Fruit fly (Drosophila melanogaster) whole organism, embryonic: ENCODE data around the gene Jarid2.
A peak's percentile ranks its signal among the peaks of the same experiment; 100 is the strongest.

Source experiments
- Asciz ChIP-seq: fragments of 200-800 bp; sonication (Bioruptor generic); optimal IDR thresholded peaks from 2 replicates; lab custom pipeline; 2017; ENCODE audit warnings: missing biosample characterization, mild to moderate bottlenecking, missing genetic modification characterization, missing genetic modification reagents
- CG11456 ChIP-seq: fragments of 200-800 bp; sonication (Bioruptor generic); IDR thresholded peaks from 3 replicates; pipeline ENCODE4 v1.3.6; 2022; ENCODE audit warnings: missing biosample characterization, missing genetic modification characterization
- CG12071 ChIP-seq: fragments of 200-800 bp; sonication (Bioruptor generic); optimal IDR thresholded peaks from 3 replicates; lab custom pipeline; 2018; ENCODE audit warnings: missing biosample characterization, mild to moderate bottlenecking, missing genetic modification characterization
- CG12236 ChIP-seq: fragments of 200-800 bp; sonication (Bioruptor generic); optimal IDR thresholded peaks from 2 replicates; lab custom pipeline; 2016; ENCODE audit warnings: missing biosample characterization, missing genetic modification characterization
- CG12769 ChIP-seq: fragments of 200-800 bp; sonication (Bioruptor generic); optimal IDR thresholded peaks from 2 replicates; lab custom pipeline; 2019; ENCODE audit warnings: missing biosample characterization, mild to moderate bottlenecking, missing genetic modification characterization, moderate library complexity
- CG13296 ChIP-seq: fragments of 200-800 bp; sonication (Bioruptor generic); optimal IDR thresholded peaks from 3 replicates; lab custom pipeline; 2018; ENCODE audit warnings: missing biosample characterization, mild to moderate bottlenecking, missing genetic modification characterization
- CG15269 ChIP-seq: fragments of 200-800 bp; sonication (Bioruptor generic); optimal IDR thresholded peaks from 2 replicates; lab custom pipeline; 2018; ENCODE audit warnings: missing biosample characterization, mild to moderate bottlenecking, missing genetic modification characterization, moderate library complexity
- CG17361 ChIP-seq: fragments of 200-800 bp; sonication (Bioruptor generic); IDR thresholded peaks from 3 replicates; pipeline ENCODE4 v1.3.6; 2022; ENCODE audit warnings: missing biosample characterization, missing genetic modification characterization
- CG18476 ChIP-seq: fragments of 200-800 bp; sonication (Bioruptor generic); optimal IDR thresholded peaks from 2 replicates; lab custom pipeline; 2016; ENCODE audit warnings: missing biosample characterization, mild to moderate bottlenecking, missing genetic modification characterization
- CG2889 ChIP-seq: fragments of 200-800 bp; sonication (Bioruptor generic); IDR thresholded peaks from 3 replicates; pipeline ENCODE4 v1.3.6; 2022; ENCODE audit warnings: missing biosample characterization, missing genetic modification characterization
- CG30020 ChIP-seq: fragments of 200-800 bp; optimal IDR thresholded peaks from 2 replicates; lab custom pipeline; 2019; ENCODE audit warnings: missing biosample characterization, mild to moderate bottlenecking, missing genetic modification characterization, moderate library complexity
- CG30403 ChIP-seq: fragments of 200-800 bp; sonication (Bioruptor generic); optimal IDR thresholded peaks from 3 replicates; lab custom pipeline; 2016; ENCODE audit warnings: missing biosample characterization, missing genetic modification characterization
- CG30431 ChIP-seq: fragments of 200-800 bp; sonication (Bioruptor generic); optimal IDR thresholded peaks from 2 replicates; lab custom pipeline; 2017; ENCODE audit warnings: missing biosample characterization, missing genetic modification characterization
- CG3163 ChIP-seq: fragments of 200-800 bp; sonication (Bioruptor generic); optimal IDR thresholded peaks from 3 replicates; lab custom pipeline; 2016; ENCODE audit warnings: missing biosample characterization, missing genetic modification characterization
- CG32772 ChIP-seq: fragments of 200-800 bp; sonication (Bioruptor generic); IDR thresholded peaks from 2 replicates; pipeline ENCODE4 v1.3.6; 2022; ENCODE audit warnings: missing biosample characterization, missing genetic modification characterization
- CG3281 ChIP-seq: fragments of 200-800 bp; sonication (Bioruptor generic); optimal IDR thresholded peaks from 3 replicates; lab custom pipeline; 2017; ENCODE audit warnings: missing biosample characterization, mild to moderate bottlenecking, missing genetic modification characterization
- CG43689 ChIP-seq: fragments of 200-800 bp; sonication (Bioruptor generic); IDR thresholded peaks from 2 replicates; pipeline ENCODE4 v1.3.6; 2022; ENCODE audit warnings: missing biosample characterization, missing genetic modification characterization
- CG5180 ChIP-seq: fragments of 200-800 bp; sonication (Bioruptor generic); optimal IDR thresholded peaks from 3 replicates; lab custom pipeline; 2017; ENCODE audit warnings: missing biosample characterization, missing genetic modification characterization, mild to moderate bottlenecking, moderate library complexity, missing genetic modification reagents
- CG6254 ChIP-seq: fragments of 200-800 bp; sonication (Bioruptor generic); optimal IDR thresholded peaks from 3 replicates; lab custom pipeline; 2017; ENCODE audit warnings: mild to moderate bottlenecking, missing biosample characterization, missing genetic modification reagents, missing genetic modification characterization
- CG6683 ChIP-seq: fragments of 200-800 bp; sonication (Bioruptor generic); optimal IDR thresholded peaks from 2 replicates; lab custom pipeline; 2017; ENCODE audit warnings: missing biosample characterization, mild to moderate bottlenecking, missing genetic modification characterization, missing genetic modification reagents
- CG6689 ChIP-seq: fragments of 200-800 bp; sonication (Bioruptor generic); IDR thresholded peaks from 2 replicates; pipeline ENCODE4 v1.3.6; 2022; ENCODE audit warnings: missing biosample characterization, missing genetic modification characterization
- CG8290 ChIP-seq, 3 experiments: fragments of 200-800 bp; sonication (Bioruptor generic); optimal IDR thresholded peaks; 2 replicates each; lab custom pipeline; 2016 to 2019; ENCODE audit warnings: missing biosample characterization in 3 of 3, missing genetic modification characterization in 3 of 3, mild to moderate bottlenecking in 2 of 3, moderate library complexity in 1 of 3
- CG9727 ChIP-seq: fragments of 200-800 bp; sonication (Bioruptor generic); optimal IDR thresholded peaks from 3 replicates; lab custom pipeline; 2017; ENCODE audit warnings: missing biosample characterization, mild to moderate bottlenecking, missing genetic modification characterization
- D ChIP-seq, 2 experiments: fragments of 200-800 bp in 1 of 2; fragments of >200 bp in 1 of 2; sonication (Bioruptor generic) in 1 of 2; optimal IDR thresholded peaks; 2 replicates in 1 of 2; 3 replicates in 1 of 2; lab custom pipeline; 2017; ENCODE audit warnings: mild to moderate bottlenecking in 1 of 2, missing biosample characterization in 1 of 2, missing genetic modification characterization in 1 of 2, missing genetic modification reagents in 1 of 2
- Dek ChIP-seq: fragments of 200-800 bp; sonication (Bioruptor generic); optimal IDR thresholded peaks from 3 replicates; lab custom pipeline; 2019; ENCODE audit warnings: missing biosample characterization, mild to moderate bottlenecking, missing genetic modification characterization, moderate library complexity
- Dip3 ChIP-seq: fragments of 200-800 bp; sonication (Bioruptor generic); optimal IDR thresholded peaks from 3 replicates; lab custom pipeline; 2016; ENCODE audit warnings: missing biosample characterization, missing genetic modification characterization
- Drgx ChIP-seq: fragments of 200-800 bp; sonication (Bioruptor generic); IDR thresholded peaks from 2 replicates; pipeline ENCODE4 v1.3.6; 2022; ENCODE audit warnings: missing biosample characterization, missing genetic modification characterization
- Gsc ChIP-seq: fragments of 200-800 bp; sonication (Bioruptor generic); IDR thresholded peaks from 2 replicates; pipeline ENCODE4 v1.3.6; 2022; ENCODE audit warnings: missing biosample characterization, missing genetic modification characterization
- MESR4 ChIP-seq: fragments of 200-800 bp; sonication (Bioruptor generic); optimal IDR thresholded peaks from 2 replicates; lab custom pipeline; 2018; ENCODE audit warnings: missing biosample characterization, mild to moderate bottlenecking, missing genetic modification characterization, moderate library complexity
- MTF-1 ChIP-seq: fragments of 200-800 bp; sonication (Bioruptor generic); optimal IDR thresholded peaks from 2 replicates; lab custom pipeline; 2018; ENCODE audit warnings: missing biosample characterization, mild to moderate bottlenecking, missing genetic modification characterization, borderline replicate concordance
- Meics ChIP-seq: fragments of 200-800 bp; sonication (Bioruptor generic); optimal IDR thresholded peaks from 2 replicates; lab custom pipeline; 2017; ENCODE audit warnings: missing biosample characterization, mild to moderate bottlenecking, missing genetic modification characterization
- Pdp1 ChIP-seq, 2 experiments: fragments of 200-800 bp; sonication (Bioruptor generic); optimal IDR thresholded peaks; 3 replicates each; lab custom pipeline; 2016; ENCODE audit warnings: missing biosample characterization in 2 of 2, missing genetic modification characterization in 2 of 2, mild to moderate bottlenecking in 1 of 2, moderate library complexity in 1 of 2
- Sry-β ChIP-seq: fragments of 200-800 bp; sonication (Bioruptor generic); optimal IDR thresholded peaks from 2 replicates; lab custom pipeline; 2018; ENCODE audit warnings: missing biosample characterization, mild to moderate bottlenecking, missing genetic modification characterization, moderate library complexity
- Stat92E ChIP-seq, 3 experiments: fragments of >200 bp in 2 of 3; fragments of 200-800 bp in 1 of 3; sonication (Bioruptor generic) in 1 of 3; optimal IDR thresholded peaks; 2 replicates each; lab custom pipeline; 2017 to 2019; ENCODE audit warnings: missing biosample characterization in 3 of 3, missing genetic modification characterization in 3 of 3, mild to moderate bottlenecking in 1 of 3, moderate library complexity in 1 of 3
- ara ChIP-seq: fragments of 200-800 bp; sonication (Bioruptor generic); IDR thresholded peaks from 2 replicates; pipeline ENCODE4 v1.3.6; 2022; ENCODE audit warnings: missing biosample characterization, missing genetic modification characterization
- bowl ChIP-seq: fragments of 200-800 bp; sonication (Bioruptor generic); IDR thresholded peaks from 2 replicates; pipeline ENCODE4 v1.3.6; 2022; ENCODE audit warnings: missing biosample characterization, missing genetic modification characterization
- bsh ChIP-seq, 2 experiments: fragments of 200-800 bp; sonication (Bioruptor generic); optimal IDR thresholded peaks; 2 replicates each; lab custom pipeline; 2017 to 2018; ENCODE audit warnings: mild to moderate bottlenecking in 2 of 2, missing biosample characterization in 2 of 2, missing genetic modification characterization in 2 of 2, moderate library complexity in 1 of 2
- ci ChIP-seq: fragments of 200-800 bp; sonication (Bioruptor generic); IDR thresholded peaks from 3 replicates; pipeline ENCODE4 v1.3.6; 2022; ENCODE audit warnings: missing biosample characterization, missing genetic modification characterization
- disco-r ChIP-seq: fragments of 200-800 bp; sonication (Bioruptor generic); optimal IDR thresholded peaks from 2 replicates; lab custom pipeline; 2016; ENCODE audit warnings: missing biosample characterization, missing genetic modification characterization
- exex ChIP-seq: fragments of 200-800 bp; sonication (Bioruptor generic); optimal IDR thresholded peaks from 4 replicates; lab custom pipeline; 2018; ENCODE audit warnings: missing biosample characterization, mild to moderate bottlenecking, missing genetic modification characterization, moderate library complexity
- lilli ChIP-seq: fragments of 200-800 bp; sonication (Bioruptor generic); optimal IDR thresholded peaks from 3 replicates; lab custom pipeline; 2016; ENCODE audit warnings: missing biosample characterization, missing genetic modification characterization
- lola ChIP-seq, 3 experiments: fragments of >200 bp in 2 of 3; fragments of 200-800 bp in 1 of 3; sonication (Bioruptor generic) in 1 of 3; optimal IDR thresholded peaks; 2 replicates each; lab custom pipeline; 2017 to 2019; ENCODE audit warnings: missing biosample characterization in 3 of 3, missing genetic modification characterization in 3 of 3, mild to moderate bottlenecking in 1 of 3, moderate library complexity in 1 of 3
- mirr ChIP-seq: fragments of 200-800 bp; sonication (Bioruptor generic); optimal IDR thresholded peaks from 3 replicates; lab custom pipeline; 2018; ENCODE audit warnings: missing biosample characterization, mild to moderate bottlenecking, missing genetic modification characterization
- nmo ChIP-seq: fragments of 200-800 bp; sonication (Bioruptor generic); optimal IDR thresholded peaks from 2 replicates; lab custom pipeline; 2018; ENCODE audit warnings: missing biosample characterization, mild to moderate bottlenecking, missing genetic modification characterization, moderate library complexity
- pho ChIP-seq: fragments of 200-800 bp; sonication (Bioruptor generic); optimal IDR thresholded peaks from 2 replicates; lab custom pipeline; 2016; ENCODE audit warnings: missing biosample characterization, missing genetic modification characterization
- rib ChIP-seq: fragments of 200-800 bp; sonication (Bioruptor generic); IDR thresholded peaks from 2 replicates; pipeline ENCODE4 v1.3.6; 2022; ENCODE audit warnings: missing biosample characterization, missing genetic modification characterization
- slbo ChIP-seq: fragments of 200-800 bp; sonication (Bioruptor generic); IDR thresholded peaks from 2 replicates; pipeline ENCODE4 v1.3.6; 2022; ENCODE audit warnings: missing biosample characterization, missing genetic modification characterization

Gene Jarid2

DNA sequence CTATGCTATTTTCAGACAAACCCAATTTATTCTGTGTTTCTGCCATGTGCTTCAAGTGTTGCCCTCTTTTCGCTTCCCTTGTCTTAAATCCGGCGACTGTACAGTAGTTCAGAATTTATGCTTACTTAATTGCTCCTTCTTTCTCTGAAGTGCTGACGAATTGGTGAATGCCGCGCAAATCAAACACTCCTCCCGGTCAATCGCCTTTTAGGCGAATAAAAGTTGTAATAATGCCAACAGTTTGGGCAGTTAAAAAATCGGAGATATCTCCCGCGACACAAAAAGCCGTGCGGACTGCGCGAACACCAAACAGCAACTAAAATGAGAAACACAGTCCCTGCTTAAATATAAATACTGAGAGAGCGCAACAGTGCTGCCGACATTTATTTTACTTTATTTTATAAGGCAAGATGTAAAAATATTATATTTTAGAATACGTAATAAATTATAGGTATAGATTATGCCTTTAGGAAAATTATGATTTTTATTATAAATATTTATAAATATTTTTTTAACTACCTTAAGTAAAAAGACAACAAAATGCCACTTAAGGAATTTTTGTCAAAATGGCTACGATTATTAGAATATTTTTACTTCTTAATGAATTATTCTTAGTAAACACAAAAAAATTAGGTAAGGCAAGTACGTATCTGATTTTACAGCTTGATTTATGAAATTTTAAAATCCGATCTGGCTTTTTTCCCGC is 28.3 kb downstream of the Jarid2 start, which contains the start of gene path (continued):
- TF ChIP-seq CG18476 (GFP tag; lab: Kevin White, UChicago) (no peak), CG8290 (GFP tag; optimal IDR thresholded peaks at IDR 0.05; lab: Kevin White, UChicago) (peak; percentile 26), CG8290 (tag; optimal IDR thresholded peaks at IDR 0.05; lab: Kevin White, UChicago) (peak in 1 of 2 experiments; percentile 77), Asciz (GFP tag; lab: Kevin White, UChicago) (peak; percentile 46), CG32772 (GFP tag; lab: Robert Waterston, UW) (no peak), CG6254 (peak; percentile 22), mirr (GFP tag; lab: Kevin White, UChicago) (peak; percentile 50), CG12236 (GFP tag; lab: Kevin White, UChicago) (no peak), Drgx (GFP tag; lab: Robert Waterston, UW) (no peak), bsh (GFP tag; optimal IDR thresholded peaks at IDR 0.05; lab: Kevin White, UChicago) (peak in 1 of 2 experiments; percentile 25), Sry-β (GFP tag; lab: Kevin White, UChicago) (peak; percentile 94), slbo (peak; percentile 3; the same call in 1 of the 2 replicates), Meics (GFP tag; lab: Kevin White, UChicago) (peak; percentile 66), MTF-1 (GFP tag; lab: Kevin White, UChicago) (peak; percentile 49), lilli (peak; percentile 24), Dek (tag; lab: Kevin White, UChicago) (peak; percentile 12), Stat92E (GFP tag; optimal IDR thresholded peaks at IDR 0.05; lab: Kevin White, UChicago) (peak in 1 of 3 experiments; percentile 30), ara (GFP tag; lab: Robert Waterston, UW) (0 out of 2 replicates have a peak, but pooled peaks have one; percentile 20), Dip3 (GFP tag; lab: Kevin White, UChicago) (no peak), CG30020 (tag; lab: Kevin White, UChicago) (peak; percentile 14), CG17361 (GFP tag; lab: Robert Waterston, UW) (peak; percentile 77), CG43689 (GFP tag; lab: Robert Waterston, UW) (no peak), CG13296 (GFP tag; lab: Kevin White, UChicago) (peak; percentile 67), ci (GFP tag; lab: Robert Waterston, UW) (peak; percentile 73; the same call in 2 of the 3 replicates), CG30403 (GFP tag; lab: Kevin White, UChicago) (peak; percentile 35), MESR4 (GFP tag; lab: Kevin White, UChicago) (peak; percentile 18), rib (no peak), lola (GFP tag; optimal IDR thresholded peaks at IDR 0.05; lab: Kevin White, UChicago) (peak in 1 of 3 experiments; percentile 39), bowl (GFP tag; lab: Robert Waterston, UW) (no peak), CG3163 (peak; percentile 54), nmo (peak; percentile 57), Gsc (GFP tag; lab: Robert Waterston, UW) (no peak), CG6689 (peak; percentile 30; the same call in 1 of the 2 replicates), CG2889 (GFP tag; lab: Robert Waterston, UW) (no peak), CG12071 (peak; percentile 19), exex (tag; lab: Kevin White, UChicago) (no peak), CG30431 (GFP tag; lab: Kevin White, UChicago) (no peak), CG15269 (tag; lab: Kevin White, UChicago) (peak; percentile 37), CG9727 (GFP tag; lab: Kevin White, UChicago) (peak; percentile 64), CG11456 (no peak; the same call in 2 of the 3 replicates), CG12769 (tag; lab: Kevin White, UChicago) (peak; percentile 53), Pdp1 (GFP tag; optimal IDR thresholded peaks at IDR 0.05; lab: Kevin White, UChicago) (peak in 1 of 2 experiments; percentile 34), disco-r (GFP tag; lab: Kevin White, UChicago) (no peak), CG5180 (GFP tag; lab: Kevin White, UChicago) (peak; percentile 19), pho (GFP tag; lab: Kevin White, UChicago) (no peak), D (optimal IDR thresholded peaks at IDR 0.05; lab: Kevin White, UChicago) (no peak), D (GFP tag; optimal IDR thresholded peaks at IDR 0.05; lab: Kevin White, UChicago) (peak; percentile 36), CG3281 (peak; percentile 55), CG6683 (GFP tag; lab: Kevin White, UChicago) (peak; percentile 38)
